Worm (Caenorhabditis elegans): ENCODE results near the gene zmp-6.

ce11 chrIII:7297045-7297680 is 49.5 kb upstream of the zmp-6 start:
- TF ChIP-seq pqm-1 (tag; optimal IDR thresholded peaks at IDR 0.05) (no peak), ceh-22 (tag; optimal IDR thresholded peaks at IDR 0.05) (no peak), dve-1 (tag; optimal IDR thresholded peaks at IDR 0.05) (no peak), odd-2 (tag; optimal IDR thresholded peaks at IDR 0.05) (no peak), nfya-1 (tag; optimal IDR thresholded peaks at IDR 0.05) (no peak), ama-1 (optimal IDR thresholded peaks at IDR 0.05) (no peak), lin-11 (tag; optimal IDR thresholded peaks at IDR 0.05) (no peak), fkh-10 (GFP tag; optimal IDR thresholded peaks at IDR 0.05) (no peak), pha-4 (tag; optimal IDR thresholded peaks at IDR 0.05) (no peak), sox-4 (tag; optimal IDR thresholded peaks at IDR 0.05) (no peak), tbx-2 (tag; optimal IDR thresholded peaks at IDR 0.05) (no peak), lim-6 (tag; optimal IDR thresholded peaks at IDR 0.05) (no peak), ceh-45 (GFP tag; IDR thresholded peaks at IDR 0.05) (no peak), elt-2 (tag; optimal IDR thresholded peaks at IDR 0.05) (no peak)
